Fruit fly (Drosophila melanogaster) whole organism, prepupa: ENCODE data around the gene CG7378.

ENCODE experiments used
- Blimp-1 ChIP-seq: fragments of 200-800 bp; sonication (Bioruptor generic); optimal IDR thresholded peaks from 3 replicates; lab custom pipeline; 2017; ENCODE audit warnings: missing biosample characterization, missing genetic modification characterization, mild to moderate bottlenecking, moderate library complexity, missing genetic modification reagents
- CG11762 ChIP-seq: fragments of 200-800 bp; sonication (Bioruptor generic); optimal IDR thresholded peaks from 3 replicates; lab custom pipeline; 2016; ENCODE audit warnings: missing biosample characterization, missing genetic modification characterization; ENCODE audit not compliant: insufficient read depth
- CG3032 ChIP-seq: fragments of 200-800 bp; optimal IDR thresholded peaks from 2 replicates; lab custom pipeline; 2019; ENCODE audit warnings: missing biosample characterization, mild to moderate bottlenecking, missing genetic modification characterization, moderate library complexity
- CG31627 ChIP-seq: fragments of 200-800 bp; sonication (Bioruptor generic); optimal IDR thresholded peaks from 3 replicates; lab custom pipeline; 2016; ENCODE audit warnings: missing biosample characterization, missing genetic modification characterization
- CG32006 ChIP-seq: fragments of 200-800 bp; sonication (Bioruptor generic); optimal IDR thresholded peaks from 3 replicates; lab custom pipeline; 2017; ENCODE audit warnings: missing biosample characterization, mild to moderate bottlenecking, missing genetic modification characterization
- Ets21C ChIP-seq: fragments of 200-800 bp; sonication (Bioruptor generic); optimal IDR thresholded peaks from 3 replicates; lab custom pipeline; 2016; ENCODE audit warnings: missing biosample characterization, missing genetic modification characterization
- Gug ChIP-seq: fragments of 200-800 bp; sonication (Bioruptor generic); IDR thresholded peaks from 2 replicates; pipeline ENCODE4 v1.3.6; 2022; ENCODE audit warnings: missing biosample characterization, missing genetic modification characterization
- Smox ChIP-seq: fragments of 200-800 bp; sonication (Bioruptor generic); optimal IDR thresholded peaks from 3 replicates; lab custom pipeline; 2016; ENCODE audit warnings: missing biosample characterization, missing genetic modification characterization
- achi ChIP-seq: fragments of 200-800 bp; sonication (Bioruptor generic); optimal IDR thresholded peaks from 3 replicates; lab custom pipeline; 2016; ENCODE audit warnings: missing biosample characterization, missing genetic modification characterization
- fd85E ChIP-seq: fragments of 200-800 bp; sonication (Bioruptor generic); optimal IDR thresholded peaks from 3 replicates; lab custom pipeline; 2016; ENCODE audit warnings: missing biosample characterization, missing genetic modification characterization

- no peak for TF ChIP-seq CG3032 (tag; lab: Kevin White, UChicago)
- TF ChIP-seq Gug (GFP tag; lab: Robert Waterston, UW) = no peak
- no peak for TF ChIP-seq fd85E
- TF ChIP-seq CG32006 (GFP tag; lab: Kevin White, UChicago) = no peak
- no peak for TF ChIP-seq CG11762
- no peak for TF ChIP-seq Blimp-1 (GFP tag; lab: Kevin White, UChicago)
- no peak for TF ChIP-seq achi (GFP tag; lab: Kevin White, UChicago)
- no peak for TF ChIP-seq CG31627
- no peak for TF ChIP-seq Smox (GFP tag; lab: Kevin White, UChicago)
- no peak for TF ChIP-seq Ets21C (GFP tag; lab: Kevin White, UChicago)
Observed at dm6 chrX:18894146-18894545, 6.1 kb upstream of the CG7378 start, which contains the start of gene SdhBL.
